Fruit fly (Drosophila melanogaster): ENCODE measurements around the gene X11Lbeta.

The X11Lbeta gene

DNA sequence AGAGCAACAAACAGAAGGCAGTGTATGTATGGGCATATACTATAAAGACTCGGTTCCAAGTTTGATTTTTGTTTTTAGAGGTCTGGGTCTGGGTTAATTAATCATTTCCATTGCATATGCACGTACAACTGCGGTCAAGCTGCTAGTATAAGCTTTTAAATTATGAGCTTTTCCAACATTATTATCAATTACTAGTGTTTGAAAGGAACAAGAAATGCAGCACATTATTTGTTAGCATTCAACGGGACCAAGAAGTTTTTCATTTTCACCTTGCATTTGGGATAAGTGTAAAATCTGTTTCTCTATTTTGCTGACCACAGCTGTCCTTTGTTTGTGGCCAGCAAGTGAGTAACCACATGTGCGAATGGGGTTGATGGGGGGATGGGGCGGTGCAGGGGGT lies 90.3 kb downstream of the X11Lbeta start (continued):
- TF ChIP-seq CG3838 (GFP tag; optimal IDR thresholded peaks at IDR 0.05) (no peak), Poxn (GFP tag; IDR thresholded peaks at IDR 0.05) (no peak), rib (GFP tag; IDR thresholded peaks at IDR 0.05) (no peak), CG33557 (GFP tag; optimal IDR thresholded peaks at IDR 0.05) (no peak), exex (tag; optimal IDR thresholded peaks at IDR 0.05) (no peak), CG10209 (GFP tag; optimal IDR thresholded peaks at IDR 0.05) (peak; percentile 40), Mes4 (GFP tag; optimal IDR thresholded peaks at IDR 0.05) (no peak), pho (GFP tag; optimal IDR thresholded peaks at IDR 0.05) (no peak), wdn (GFP tag; IDR thresholded peaks at IDR 0.05) (no peak), Chrac-16 (GFP tag; optimal IDR thresholded peaks at IDR 0.05) (no peak), CG4404 (GFP tag; IDR thresholded peaks at IDR 0.05) (no peak), hbn (GFP tag; IDR thresholded peaks at IDR 0.05; ENCODE audit: partially characterized antibody) (no peak), CG31441 (GFP tag; IDR thresholded peaks at IDR 0.05) (peak; percentile 65), CG10979 (tag; optimal IDR thresholded peaks at IDR 0.05) (peak; percentile 16), chinmo (GFP tag; IDR thresholded peaks at IDR 0.05; ENCODE audit: partially characterized antibody) (0 out of 4 replicates have a peak, but pooled peaks have one; percentile 24), Bdp1 (GFP tag; optimal IDR thresholded peaks at IDR 0.05) (no peak), Nf-YB (GFP tag; optimal IDR thresholded peaks at IDR 0.05) (no peak), caup (GFP tag; optimal IDR thresholded peaks at IDR 0.05; ENCODE audit: severe bottlenecking) (no peak), CG18262 (tag; optimal IDR thresholded peaks at IDR 0.05) (peak; percentile 32), PHDP (tag; optimal IDR thresholded peaks at IDR 0.05) (peak; percentile 37), ato (GFP tag; IDR thresholded peaks at IDR 0.05; ENCODE audit: partially characterized antibody) (no peak), CG10431 (GFP tag; optimal IDR thresholded peaks at IDR 0.05) (no peak), vvl (GFP tag; IDR thresholded peaks at IDR 0.05) (peak; percentile 78), onecut (GFP tag; IDR thresholded peaks at IDR 0.05) (peak; percentile 30; the same call in 1 of the 2 replicates), dati (GFP tag; IDR thresholded peaks at IDR 0.05) (no peak), CG17568 (GFP tag; optimal IDR thresholded peaks at IDR 0.05) (no peak), nerfin-2 (GFP tag; IDR thresholded peaks at IDR 0.05; ENCODE audit: partially characterized antibody) (no peak), CG6689 (GFP tag; IDR thresholded peaks at IDR 0.05) (peak; percentile 47; the same call in 1 of the 2 replicates), CG6175 (GFP tag; IDR thresholded peaks at IDR 0.05) (no peak), Aef1 (GFP tag; IDR thresholded peaks at IDR 0.05) (no peak), CG11085 (GFP tag; IDR thresholded peaks at IDR 0.05) (no peak), CG11723 (GFP tag; optimal IDR thresholded peaks at IDR 0.05) (no peak), Drgx (GFP tag; IDR thresholded peaks at IDR 0.05) (peak; percentile 63), MESR4 (GFP tag; optimal IDR thresholded peaks at IDR 0.05) (no peak), cato (GFP tag; optimal IDR thresholded peaks at IDR 0.05; ENCODE audit: borderline replicate concordance) (no peak), en (GFP tag; optimal IDR thresholded peaks at IDR 0.05) (no peak), Dad (GFP tag; optimal IDR thresholded peaks at IDR 0.05) (no peak), CG10959 (GFP tag; IDR thresholded peaks at IDR 0.05) (no peak), D19B (GFP tag; optimal IDR thresholded peaks at IDR 0.05) (no peak), CG32767 (GFP tag; IDR thresholded peaks at IDR 0.05) (no peak), CG2116 (GFP tag; optimal IDR thresholded peaks at IDR 0.05) (no peak), ken (GFP tag; IDR thresholded peaks at IDR 0.05) (0 out of 3 replicates have a peak, but pooled peaks have one; percentile 34), CG12299 (tag; optimal IDR thresholded peaks at IDR 0.05) (no peak), CG1832 (GFP tag; optimal IDR thresholded peaks at IDR 0.05) (no peak), cad (GFP tag; optimal IDR thresholded peaks at IDR 0.05) (no peak), nom (GFP tag; optimal IDR thresholded peaks at IDR 0.05) (no peak), CG9215 (GFP tag; IDR thresholded peaks at IDR 0.05) (no peak), CG17385 (GFP tag; optimal IDR thresholded peaks at IDR 0.05) (peak; percentile 32), Dip2 (GFP tag; IDR thresholded peaks at IDR 0.05) (no peak), kah (GFP tag; optimal IDR thresholded peaks at IDR 0.05) (no peak), CG16863 (GFP tag; optimal IDR thresholded peaks at IDR 0.05) (no peak), CG11695 (GFP tag; IDR thresholded peaks at IDR 0.05) (peak; percentile 66)
